Worm (Caenorhabditis elegans): ENCODE results near the gene somi-1.

somi-1 gene

ce11 chrV:13391378-13392258, at the start of gene somi-1:
somi-1 (minus strand) TSS chrV:13391395.
- no peak for TF ChIP-seq unc-62 (GFP tag; optimal IDR thresholded peaks at IDR 0.05)

ce11 chrV:13437473-13438074, 46.4 kb upstream of the somi-1 start, which contains the start of gene mes-4:
mes-4 (minus strand) TSS chrV:13437545.
- no peak for TF ChIP-seq unc-62 (GFP tag; optimal IDR thresholded peaks at IDR 0.05)

- TF ChIP-seq unc-62 (GFP tag; optimal IDR thresholded peaks at IDR 0.05) = no peak
These were observed 41.2 kb upstream of the somi-1 start, which contains the start of gene srd-17 for ce11 chrV:13432364-13432763. srd-17 (minus strand) TSS chrV:13432714.

- no peak for TF ChIP-seq unc-62 (GFP tag; optimal IDR thresholded peaks at IDR 0.05)
These were observed 37.5 kb upstream of the somi-1 start, which contains the start of gene srd-19 for ce11 chrV:13428660-13429059. srd-19 (minus strand) TSS chrV:13428760.

- TF ChIP-seq unc-62 (GFP tag; optimal IDR thresholded peaks at IDR 0.05) = no peak
These were observed 36.2 kb upstream of the somi-1 start for ce11 chrV:13427378-13427777.

- no peak for TF ChIP-seq unc-62 (GFP tag; optimal IDR thresholded peaks at IDR 0.05)
These were observed 35.6 kb upstream of the somi-1 start, which contains the start of gene srd-18 for ce11 chrV:13426764-13427163. srd-18 (minus strand) TSS chrV:13426864.

ce11 chrV:13423608-13424007, 32.4 kb upstream of the somi-1 start, which contains the start of gene srv-10:
srv-10 (plus strand) TSS chrV:13423908.
- TF ChIP-seq unc-62 (GFP tag; optimal IDR thresholded peaks at IDR 0.05) = no peak

ce11 chrV:13423045-13423444, 31.9 kb upstream of the somi-1 start, which contains the start of gene srv-9:
srv-9 (minus strand) TSS chrV:13423145.
- TF ChIP-seq unc-62 (GFP tag; optimal IDR thresholded peaks at IDR 0.05) = no peak

ce11 chrV:13421697-13422096, 30.5 kb upstream of the somi-1 start:
- no peak for TF ChIP-seq unc-62 (GFP tag; optimal IDR thresholded peaks at IDR 0.05)

- no peak for TF ChIP-seq unc-62 (GFP tag; optimal IDR thresholded peaks at IDR 0.05)
These were observed 29.4 kb upstream of the somi-1 start, which contains the start of gene srv-8 for ce11 chrV:13420640-13421039. srv-8 (minus strand) TSS chrV:13420740.

- no peak for TF ChIP-seq unc-62 (GFP tag; optimal IDR thresholded peaks at IDR 0.05)
These were observed 26.3 kb upstream of the somi-1 start, which contains the start of gene F53F1.6 for ce11 chrV:13417513-13417912. F53F1.6 (minus strand) TSS chrV:13417613.

- no peak for TF ChIP-seq unc-62 (GFP tag; optimal IDR thresholded peaks at IDR 0.05)
These were observed 24.9 kb upstream of the somi-1 start for ce11 chrV:13416076-13416475.

- no peak for TF ChIP-seq unc-62 (GFP tag; optimal IDR thresholded peaks at IDR 0.05)
These were observed 24.3 kb upstream of the somi-1 start for ce11 chrV:13415462-13415861.

ce11 chrV:13414585-13414984, 23.4 kb upstream of the somi-1 start, which contains the start of gene cut-2:
cut-2 (plus strand) TSS chrV:13414949.
- TF ChIP-seq unc-62 (GFP tag; optimal IDR thresholded peaks at IDR 0.05) = no peak

ce11 chrV:13413301-13413700, 22.1 kb upstream of the somi-1 start:
- TF ChIP-seq unc-62 (GFP tag; optimal IDR thresholded peaks at IDR 0.05) = no peak

ce11 chrV:13411992-13412298, 20.8 kb upstream of the somi-1 start:
- no peak for TF ChIP-seq unc-62 (GFP tag; optimal IDR thresholded peaks at IDR 0.05)
